Worm (Caenorhabditis elegans): ENCODE data around the gene dcar-1.
A peak's percentile ranks its signal among the peaks of the same experiment; 100 is the strongest.

- TF ChIP-seq ceh-9 (tag; optimal IDR thresholded peaks at IDR 0.05) (no peak), pqm-1 (tag; optimal IDR thresholded peaks at IDR 0.05) (peak; percentile 16), zag-1 (tag; optimal IDR thresholded peaks at IDR 0.05) (no peak), R02D3.7 (tag; optimal IDR thresholded peaks at IDR 0.05) (no peak), tbx-2 (tag; optimal IDR thresholded peaks at IDR 0.05) (no peak), snpc-4 (tag; optimal IDR thresholded peaks at IDR 0.05) (no peak), nhr-28 (tag; optimal IDR thresholded peaks at IDR 0.05) (no peak)
Observed at ce11 chrV:17888939-17889338, 21.2 kb upstream of the dcar-1 start, which contains the start of gene C06H5.6.
